Fruit fly (Drosophila melanogaster): ENCODE measurements around the gene Sfp33A2.

dm6 chr2L:11808327-11808701 is 29.2 kb upstream of the Sfp33A2 start:
- TF ChIP-seq CG32121 (GFP tag; IDR thresholded peaks at IDR 0.05) (no peak), CG8159 (tag; optimal IDR thresholded peaks at IDR 0.05) (no peak), Pif1A (GFP tag; optimal IDR thresholded peaks at IDR 0.05) (no peak)

Measured in whole organism, pupa.